Worm (Caenorhabditis elegans) whole organism, mixed stage, embryonic: Measurements from ENCODE around the gene C50F7.5.

ENCODE experiments used
- bed-3 ChIP-seq: fragments of 200-800 bp; sonication (Bioruptor generic); optimal IDR thresholded peaks from 3 replicates; lab custom pipeline; 2018; ENCODE audit warnings: mild to moderate bottlenecking, missing genetic modification characterization, moderate library complexity, missing compliant biosample characterization
- blmp-1 ChIP-seq: fragments of 150-350 bp; optimal IDR thresholded peaks from 2 replicates; lab custom pipeline; 2014; ENCODE audit warnings: missing biosample characterization, missing genetic modification characterization
- ces-1 ChIP-seq: fragments of 150-350 bp; optimal IDR thresholded peaks from 2 replicates; lab custom pipeline; 2014; ENCODE audit warnings: missing biosample characterization, missing genetic modification reagents, missing genetic modification characterization
- elt-3 ChIP-seq: fragments of 150-350 bp; optimal IDR thresholded peaks from 2 replicates; lab custom pipeline; 2014; ENCODE audit warnings: missing biosample characterization, missing genetic modification characterization
- mep-1 ChIP-seq: fragments of 150-350 bp; optimal IDR thresholded peaks from 2 replicates; lab custom pipeline; 2017; ENCODE audit warnings: missing biosample characterization, missing genetic modification reagents, missing genetic modification characterization, inconsistent platforms
- nhr-12 ChIP-seq: fragments of 150-350 bp; optimal IDR thresholded peaks from 2 replicates; lab custom pipeline; 2014; ENCODE audit warnings: missing biosample characterization, missing genetic modification characterization
- nhr-2 ChIP-seq: fragments of 150-350 bp; optimal IDR thresholded peaks from 2 replicates; lab custom pipeline; 2014; ENCODE audit warnings: missing biosample characterization, missing genetic modification characterization
- nhr-237 ChIP-seq: fragments of 150-350 bp; optimal IDR thresholded peaks from 2 replicates; lab custom pipeline; 2014; ENCODE audit warnings: missing biosample characterization, missing genetic modification characterization
- nhr-76 ChIP-seq: sonication (generic microtip); optimal IDR thresholded peaks from 2 replicates; lab custom pipeline; 2017; ENCODE audit warnings: missing biosample characterization, missing genetic modification characterization
- pha-4 ChIP-seq: fragments of 150-350 bp; optimal IDR thresholded peaks from 2 replicates; lab custom pipeline; 2018; ENCODE audit warnings: missing biosample characterization, missing genetic modification reagents, missing genetic modification characterization
- sem-2 ChIP-seq: fragments of 200-800 bp; sonication (Bioruptor generic); optimal IDR thresholded peaks from 2 replicates; lab custom pipeline; 2018; ENCODE audit warnings: mild to moderate bottlenecking, missing genetic modification characterization, missing compliant biosample characterization
- unc-39 ChIP-seq: fragments of 150-350 bp; optimal IDR thresholded peaks from 2 replicates; lab custom pipeline; 2014; ENCODE audit warnings: missing biosample characterization, missing genetic modification characterization
- unc-62 ChIP-seq: fragments of 150-350 bp; optimal IDR thresholded peaks from 2 replicates; lab custom pipeline; 2014; ENCODE audit warnings: missing biosample characterization, missing genetic modification reagents, missing genetic modification characterization
- ztf-11 ChIP-seq: fragments of 150-350 bp; optimal IDR thresholded peaks from 2 replicates; lab custom pipeline; 2014; ENCODE audit warnings: missing biosample characterization, missing genetic modification characterization

- TF ChIP-seq unc-62 (GFP tag; lab: Kevin White, UChicago) (no peak), nhr-2 (tag; lab: Kevin White, UChicago) (no peak), nhr-76 (tag; lab: Kevin White, UChicago) (no peak), elt-3 (tag; lab: Kevin White, UChicago) (no peak), nhr-12 (tag; lab: Kevin White, UChicago) (no peak), nhr-237 (tag; lab: Kevin White, UChicago) (no peak), ces-1 (no peak), ztf-11 (tag; lab: Kevin White, UChicago) (no peak), pha-4 (tag; lab: Kevin White, UChicago) (no peak), mep-1 (tag; lab: Kevin White, UChicago) (no peak), sem-2 (GFP tag; lab: Kevin White, UChicago) (no peak), unc-39 (tag; lab: Kevin White, UChicago) (no peak), blmp-1 (no peak), bed-3 (GFP tag; lab: Kevin White, UChicago) (no peak)
These were observed 17.0 kb downstream of the C50F7.5 start, which contains the start of gene npr-35 for ce11 chrIV:7743539-7743938.
